Worm (Caenorhabditis elegans) whole organism, L2 larva: Measurements from ENCODE around the gene pmp-4.
A peak's percentile ranks its signal among the peaks of the same experiment; 100 is the strongest.

Experiments used
- C34F6.9 ChIP-seq: fragments of 150-350 bp; optimal IDR thresholded peaks from 2 replicates; lab custom pipeline; 2014; ENCODE audit warnings: missing biosample characterization, missing genetic modification characterization
- R02D3.7 ChIP-seq: fragments of 150-350 bp; optimal IDR thresholded peaks from 2 replicates; lab custom pipeline; 2014; ENCODE audit warnings: missing biosample characterization, missing genetic modification characterization
- ZK546.5 ChIP-seq: sonication (generic microtip); optimal IDR thresholded peaks from 2 replicates; lab custom pipeline; 2017; ENCODE audit warnings: missing biosample characterization, missing genetic modification characterization
- alr-1 ChIP-seq: fragments of 150-350 bp; optimal IDR thresholded peaks from 2 replicates; lab custom pipeline; 2014; ENCODE audit warnings: missing biosample characterization, missing genetic modification characterization
- aly-2 ChIP-seq: fragments of 150-350 bp; optimal IDR thresholded peaks from 2 replicates; lab custom pipeline; 2014; ENCODE audit warnings: missing biosample characterization, missing genetic modification characterization
- ama-1 ChIP-seq: fragments of 150-350 bp; optimal IDR thresholded peaks from 2 replicates; lab custom pipeline; 2018; ENCODE audit warnings: inconsistent platforms
- blmp-1 ChIP-seq: sonication (generic microtip); optimal IDR thresholded peaks from 2 replicates; lab custom pipeline; 2017; ENCODE audit warnings: missing genetic modification characterization, mild to moderate bottlenecking, missing compliant biosample characterization, antibody characterized with exemption, moderate library complexity; ENCODE audit not compliant: insufficient read depth
- ceh-82 ChIP-seq: fragments of 150-350 bp; optimal IDR thresholded peaks from 2 replicates; lab custom pipeline; 2014; ENCODE audit warnings: missing biosample characterization, missing genetic modification characterization
- crh-2 ChIP-seq: sonication (generic microtip); optimal IDR thresholded peaks from 2 replicates; lab custom pipeline; 2017; ENCODE audit warnings: missing biosample characterization, missing genetic modification characterization
- dmd-4 ChIP-seq: sonication (generic microtip); optimal IDR thresholded peaks from 2 replicates; lab custom pipeline; 2017; ENCODE audit warnings: missing biosample characterization, missing genetic modification characterization
- egl-27 ChIP-seq: sonication (generic microtip); optimal IDR thresholded peaks from 3 replicates; lab custom pipeline; 2017; ENCODE audit warnings: missing biosample characterization, missing genetic modification reagents, missing genetic modification characterization
- elt-3 ChIP-seq: sonication (generic microtip); optimal IDR thresholded peaks from 2 replicates; lab custom pipeline; 2017; ENCODE audit warnings: missing biosample characterization, missing genetic modification characterization
- fos-1 ChIP-seq: fragments of 150-350 bp; optimal IDR thresholded peaks from 2 replicates; lab custom pipeline; 2014; ENCODE audit warnings: missing biosample characterization, missing genetic modification characterization
- gmeb-1 ChIP-seq: fragments of 150-350 bp; optimal IDR thresholded peaks from 2 replicates; lab custom pipeline; 2014; ENCODE audit warnings: missing biosample characterization, missing genetic modification characterization
- lin-13 ChIP-seq: fragments of 150-350 bp; optimal IDR thresholded peaks from 2 replicates; lab custom pipeline; 2014; ENCODE audit warnings: missing biosample characterization, missing genetic modification reagents, missing genetic modification characterization
- lsy-2 ChIP-seq, 2 experiments: fragments of 150-350 bp in 1 of 2; sonication (generic microtip) in 1 of 2; optimal IDR thresholded peaks; 2 replicates each; lab custom pipeline; 2014 to 2017; ENCODE audit warnings: missing biosample characterization in 2 of 2, missing genetic modification characterization in 2 of 2
- mab-5 ChIP-seq: fragments of 150-350 bp; optimal IDR thresholded peaks from 2 replicates; lab custom pipeline; 2014; ENCODE audit warnings: missing biosample characterization, missing genetic modification characterization
- mbf-1 ChIP-seq: sonication (generic microtip); optimal IDR thresholded peaks from 2 replicates; lab custom pipeline; 2017; ENCODE audit warnings: missing biosample characterization, missing genetic modification characterization
- nhr-10 ChIP-seq: sonication (generic microtip); optimal IDR thresholded peaks from 2 replicates; lab custom pipeline; 2017; ENCODE audit warnings: missing biosample characterization, missing genetic modification characterization
- nhr-11 ChIP-seq: fragments of 150-350 bp; optimal IDR thresholded peaks from 2 replicates; lab custom pipeline; 2014; ENCODE audit warnings: missing biosample characterization, missing genetic modification characterization
- nhr-12 ChIP-seq: fragments of 150-350 bp; optimal IDR thresholded peaks from 2 replicates; lab custom pipeline; 2014; ENCODE audit warnings: missing biosample characterization, missing genetic modification characterization
- nhr-129 ChIP-seq: fragments of 150-350 bp; optimal IDR thresholded peaks from 2 replicates; lab custom pipeline; 2014; ENCODE audit warnings: missing biosample characterization, missing genetic modification characterization
- nhr-21 ChIP-seq: fragments of 150-350 bp; optimal IDR thresholded peaks from 2 replicates; lab custom pipeline; 2014; ENCODE audit warnings: missing biosample characterization, missing genetic modification characterization
- nhr-23 ChIP-seq: fragments of 150-350 bp; optimal IDR thresholded peaks from 2 replicates; lab custom pipeline; 2014; ENCODE audit warnings: missing biosample characterization, missing genetic modification reagents, missing genetic modification characterization
- nhr-237 ChIP-seq: fragments of 150-350 bp; optimal IDR thresholded peaks from 2 replicates; lab custom pipeline; 2014; ENCODE audit warnings: missing biosample characterization, missing genetic modification characterization
- nhr-25 ChIP-seq: fragments of 150-350 bp; sonication (generic microtip); optimal IDR thresholded peaks from 3 replicates; lab custom pipeline; 2014; ENCODE audit warnings: missing biosample characterization, missing genetic modification characterization
- peb-1 ChIP-seq: fragments of 150-350 bp; optimal IDR thresholded peaks from 2 replicates; lab custom pipeline; 2014; ENCODE audit warnings: missing biosample characterization, missing genetic modification characterization
- sem-4 ChIP-seq: fragments of 150-350 bp; optimal IDR thresholded peaks from 2 replicates; lab custom pipeline; 2014; ENCODE audit warnings: missing biosample characterization, missing genetic modification reagents, missing genetic modification characterization
- skn-1 ChIP-seq: sonication (generic microtip); optimal IDR thresholded peaks from 2 replicates; lab custom pipeline; 2017; ENCODE audit warnings: missing biosample characterization, missing genetic modification characterization
- sma-3 ChIP-seq: sonication (generic microtip); optimal IDR thresholded peaks from 2 replicates; lab custom pipeline; 2016; ENCODE audit warnings: missing genetic modification reagents, missing genetic modification characterization, missing compliant biosample characterization
- sma-9 ChIP-seq, 2 experiments: fragments of 150-350 bp in 1 of 2; sonication (generic microtip) in 1 of 2; optimal IDR thresholded peaks; 2 replicates each; lab custom pipeline; 2014 to 2016; ENCODE audit warnings: missing genetic modification characterization in 2 of 2, mild to moderate bottlenecking in 1 of 2, missing biosample characterization in 1 of 2, missing compliant biosample characterization in 1 of 2, missing genetic modification reagents in 1 of 2, moderate library complexity in 1 of 2
- snpc-4 ChIP-seq: fragments of 150-350 bp; optimal IDR thresholded peaks from 2 replicates; lab custom pipeline; 2014; ENCODE audit warnings: missing biosample characterization, missing genetic modification characterization
- unc-39 ChIP-seq: fragments of 150-350 bp; optimal IDR thresholded peaks from 2 replicates; lab custom pipeline; 2014; ENCODE audit warnings: missing biosample characterization, missing genetic modification characterization
- unc-55 ChIP-seq: fragments of 150-350 bp; sonication (generic microtip); optimal IDR thresholded peaks from 3 replicates; lab custom pipeline; 2014; ENCODE audit warnings: missing biosample characterization, missing genetic modification reagents, missing genetic modification characterization
- zag-1 ChIP-seq: fragments of 150-350 bp; optimal IDR thresholded peaks from 2 replicates; lab custom pipeline; 2014; ENCODE audit warnings: missing biosample characterization, missing genetic modification characterization
- ztf-1 ChIP-seq: fragments of 200-800 bp; sonication (Bioruptor generic); conservative IDR thresholded peaks from 2 replicates; pipeline ENCODE4 v1.3.6; 2022; ENCODE audit warnings: missing genetic modification characterization, missing compliant biosample characterization

pmp-4 gene

ce11 chrIV:17413343-17413742 lies 7.9 kb upstream of the pmp-4 start:
- TF ChIP-seq lsy-2 (tag; optimal IDR thresholded peaks at IDR 0.05; lab: Kevin White, UChicago) (no peak), egl-27 (no peak), aly-2 (tag; lab: Kevin White, UChicago) (no peak), unc-55 (GFP tag; lab: Kevin White, UChicago) (no peak), dmd-4 (tag; lab: Kevin White, UChicago) (no peak), blmp-1 (tag; lab: Kevin White, UChicago) (no peak), gmeb-1 (tag; lab: Kevin White, UChicago) (no peak), nhr-21 (tag; lab: Kevin White, UChicago) (no peak), nhr-25 (tag; lab: Kevin White, UChicago) (no peak), elt-3 (tag; lab: Kevin White, UChicago) (no peak), ZK546.5 (tag; lab: Kevin White, UChicago) (no peak)

DNA sequence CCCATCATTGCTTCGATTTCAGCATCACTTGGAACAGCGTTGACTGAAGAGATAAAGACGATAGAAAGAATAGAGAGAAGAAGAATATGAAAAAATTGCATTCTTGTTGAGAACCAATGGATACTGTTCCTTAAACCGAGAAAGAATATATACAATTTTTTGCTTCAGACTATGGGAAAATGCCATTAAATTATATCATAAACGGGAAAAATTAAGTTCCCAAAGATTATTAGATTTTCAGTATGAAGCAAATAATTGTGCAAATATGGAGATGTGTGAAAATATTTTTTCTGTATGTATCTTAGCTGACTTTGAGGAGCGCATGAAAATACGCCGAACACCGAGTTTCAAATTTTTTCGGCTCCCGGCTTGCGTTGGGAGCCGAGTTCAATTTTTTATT lies 2.1 kb upstream of the pmp-4 start, which contains the start of gene T02D1.9:
Gene T02D1.9, minus strand, starts transcription at position 101 of the 400 bp plus-strand sequence.
- TF ChIP-seq sem-4 (tag; lab: Kevin White, UChicago) (no peak), mbf-1 (tag; lab: Kevin White, UChicago) (no peak), ama-1 (lab: Kevin White, UChicago) (no peak), egl-27 (no peak), nhr-129 (tag; lab: Kevin White, UChicago) (no peak), sma-3 (no peak), blmp-1 (tag; lab: Kevin White, UChicago) (no peak), lsy-2 (tag; optimal IDR thresholded peaks at IDR 0.05; lab: Kevin White, UChicago) (no peak), aly-2 (tag; lab: Kevin White, UChicago) (no peak), mab-5 (tag; lab: Kevin White, UChicago) (no peak), skn-1 (tag; lab: Kevin White, UChicago) (no peak)

- TF ChIP-seq lin-13 (GFP tag; lab: Kevin White, UChicago) (no peak), skn-1 (tag; lab: Kevin White, UChicago) (no peak), gmeb-1 (tag; lab: Kevin White, UChicago) (no peak), ama-1 (lab: Kevin White, UChicago) (no peak), peb-1 (tag; lab: Kevin White, UChicago) (no peak), sem-4 (tag; lab: Kevin White, UChicago) (no peak), nhr-12 (tag; lab: Kevin White, UChicago) (no peak), mab-5 (tag; lab: Kevin White, UChicago) (no peak), dmd-4 (tag; lab: Kevin White, UChicago) (no peak), crh-2 (tag; lab: Kevin White, UChicago) (no peak), blmp-1 (tag; lab: Kevin White, UChicago) (no peak), nhr-11 (no peak), nhr-25 (tag; lab: Kevin White, UChicago) (no peak)
- TF ChIP-seq, all 48 proteins: peak for 0
Observed at ce11 chrIV:17407025-17407424, 1.6 kb upstream of the pmp-4 start, which contains the start of gene T02D1.7. T02D1.7 (minus strand) TSS chrIV:17407125.

DNA sequence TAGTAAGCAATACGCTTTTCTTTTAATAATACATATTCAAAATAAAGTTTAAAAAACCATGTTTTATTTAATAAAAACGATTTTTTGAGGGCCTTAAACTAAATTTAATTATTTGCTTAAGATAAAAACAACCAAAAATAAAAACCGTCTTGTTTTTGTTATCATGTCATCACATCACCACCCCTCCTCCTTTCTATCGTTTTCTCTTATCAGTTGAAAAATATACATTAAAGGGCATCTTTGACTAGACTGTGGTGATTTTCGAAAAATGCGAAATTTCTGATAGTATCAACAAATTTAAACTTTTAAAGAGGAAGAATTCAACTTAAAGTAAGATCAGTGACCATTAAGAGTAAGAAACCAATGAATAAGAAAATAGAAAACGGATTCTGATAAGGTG lies 689 bp upstream of the pmp-4 start:
- TF ChIP-seq sma-9 (GFP tag; optimal IDR thresholded peaks at IDR 0.05; lab: Kevin White, UChicago) (peak; percentile 54), sma-9 (tag; optimal IDR thresholded peaks at IDR 0.05; lab: Kevin White, UChicago) (no peak), nhr-23 (tag; lab: Kevin White, UChicago) (no peak), blmp-1 (tag; lab: Kevin White, UChicago) (peak; percentile 57), fos-1 (peak; percentile 6), alr-1 (tag; lab: Kevin White, UChicago) (no peak), crh-2 (tag; lab: Kevin White, UChicago) (peak; percentile 10), ceh-82 (tag; lab: Kevin White, UChicago) (no peak), nhr-129 (tag; lab: Kevin White, UChicago) (peak; percentile 19), gmeb-1 (tag; lab: Kevin White, UChicago) (peak; percentile 3)

DNA sequence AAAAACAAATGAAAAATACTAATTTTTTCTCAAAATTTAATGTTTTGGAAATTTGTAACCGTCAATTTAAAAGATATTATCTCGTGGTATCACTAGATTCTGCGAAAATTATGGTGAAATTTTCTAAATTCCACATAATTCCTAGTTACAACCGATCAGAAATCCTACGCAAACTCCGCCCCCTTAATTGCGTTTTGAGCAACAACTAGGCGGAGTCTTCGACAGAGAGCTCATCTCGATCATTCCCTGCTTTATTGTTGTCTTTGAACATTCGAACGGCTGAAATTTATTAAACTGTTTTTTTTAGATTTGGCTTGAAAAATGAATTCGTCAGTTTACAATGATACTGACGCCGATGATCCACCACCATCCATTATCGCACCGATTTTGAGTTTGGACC lies 6.0 kb downstream of the pmp-4 start, which contains the start of gene T02D1.4:
Gene T02D1.4, plus strand, starts transcription at position 301 of the 400 bp plus-strand sequence.
- TF ChIP-seq unc-39: no peak
- TF ChIP-seq C34F6.9 (tag; lab: Kevin White, UChicago): no peak
- no peak for TF ChIP-seq snpc-4 (tag; lab: Kevin White, UChicago)
- no peak for TF ChIP-seq zag-1
- no peak for TF ChIP-seq skn-1 (tag; lab: Kevin White, UChicago)
- no peak for TF ChIP-seq aly-2 (tag; lab: Kevin White, UChicago)
- TF ChIP-seq ztf-1 (GFP tag; lab: Robert Waterston, UW): no peak
- no peak for TF ChIP-seq blmp-1 (tag; lab: Kevin White, UChicago)
- no peak for TF ChIP-seq alr-1 (tag; lab: Kevin White, UChicago)
- TF ChIP-seq nhr-237: no peak
- no peak for TF ChIP-seq R02D3.7 (tag; lab: Kevin White, UChicago)
- no peak for TF ChIP-seq ZK546.5 (tag; lab: Kevin White, UChicago)
- TF ChIP-seq nhr-10 (tag; lab: Kevin White, UChicago): no peak
- TF ChIP-seq sem-4 (tag; lab: Kevin White, UChicago): no peak
